Worm (Caenorhabditis elegans): ENCODE data around the gene dex-1.

Gene dex-1

ce11 chrIII:5568679-5569078, 42.8 kb downstream of the dex-1 start, which contains the start of gene nspb-12:
TSS of gene nspb-12 (minus strand) at chrIII:5568779.
- TF ChIP-seq B0019.2 (GFP tag; conservative IDR thresholded peaks at IDR 0.05): no peak
- TF ChIP-seq die-1 (tag; optimal IDR thresholded peaks at IDR 0.05): no peak
- no peak for TF ChIP-seq Y53F4B.3 (GFP tag; IDR thresholded peaks at IDR 0.05)
- TF ChIP-seq F22D6.2 (tag; optimal IDR thresholded peaks at IDR 0.05): no peak
- no peak for TF ChIP-seq ztf-3 (GFP tag; optimal IDR thresholded peaks at IDR 0.05)
- TF ChIP-seq bed-1 (GFP tag; IDR thresholded peaks at IDR 0.05): no peak
- TF ChIP-seq ceh-91 (GFP tag; IDR thresholded peaks at IDR 0.05): no peak
- no peak for TF ChIP-seq dpff-1 (tag; optimal IDR thresholded peaks at IDR 0.05)
- TF ChIP-seq T26A5.8 (tag; optimal IDR thresholded peaks at IDR 0.05): no peak
- TF ChIP-seq C17E4.6 (GFP tag; IDR thresholded peaks at IDR 0.05): no peak
- TF ChIP-seq madf-8 (GFP tag; conservative IDR thresholded peaks at IDR 0.05): no peak
- TF ChIP-seq pha-4 (tag; optimal IDR thresholded peaks at IDR 0.05): no peak
- no peak for TF ChIP-seq lsl-1 (GFP tag; optimal IDR thresholded peaks at IDR 0.05)
- TF ChIP-seq ceh-79 (tag; optimal IDR thresholded peaks at IDR 0.05): no peak

- no peak for TF ChIP-seq pha-4 (tag; optimal IDR thresholded peaks at IDR 0.05)
- TF ChIP-seq lsl-1 (GFP tag; optimal IDR thresholded peaks at IDR 0.05): no peak
- no peak for TF ChIP-seq F55B11.4 (tag; optimal IDR thresholded peaks at IDR 0.05; ENCODE audit: borderline replicate concordance, insufficient read depth)
- no peak for TF ChIP-seq aptf-2 (GFP tag; conservative IDR thresholded peaks at IDR 0.05)
Measured at ce11 chrIII:5570814-5571443, 45.0 kb downstream of the dex-1 start.

ce11 chrIII:5572806-5573205, 46.9 kb downstream of the dex-1 start:
- TF ChIP-seq ceh-40 (GFP tag; IDR thresholded peaks at IDR 0.05): no peak
- no peak for TF ChIP-seq B0019.2 (GFP tag; conservative IDR thresholded peaks at IDR 0.05)
- no peak for TF ChIP-seq lin-26 (GFP tag; IDR thresholded peaks at IDR 0.05)

- TF ChIP-seq madf-8 (GFP tag; conservative IDR thresholded peaks at IDR 0.05): no peak
- TF ChIP-seq C17E4.6 (GFP tag; IDR thresholded peaks at IDR 0.05): no peak
- TF ChIP-seq lir-1 (GFP tag; conservative IDR thresholded peaks at IDR 0.05): no peak
- TF ChIP-seq nfya-1 (tag; optimal IDR thresholded peaks at IDR 0.05; ENCODE audit: borderline replicate concordance, insufficient read depth): no peak
- TF ChIP-seq attf-5 (GFP tag; optimal IDR thresholded peaks at IDR 0.05): no peak
- TF ChIP-seq cebp-2 (GFP tag; IDR thresholded peaks at IDR 0.05): no peak
- no peak for TF ChIP-seq tbp1 (GFP tag; optimal IDR thresholded peaks at IDR 0.05)
- no peak for TF ChIP-seq madf-3 (GFP tag; IDR thresholded peaks at IDR 0.05)
- TF ChIP-seq nhr-120 (GFP tag; IDR thresholded peaks at IDR 0.05): no peak
- no peak for TF ChIP-seq ets-4 (GFP tag; optimal IDR thresholded peaks at IDR 0.05)
- no peak for TF ChIP-seq dpff-1 (tag; optimal IDR thresholded peaks at IDR 0.05)
- TF ChIP-seq repo-1 (tag; optimal IDR thresholded peaks at IDR 0.05): no peak
Measured at ce11 chrIII:5573694-5574093, 47.8 kb downstream of the dex-1 start, which contains the start of gene molo-1. TSS of gene molo-1 (plus strand) at chrIII:5573994.

ce11 chrIII:5581049-5581448, 55.1 kb downstream of the dex-1 start, which contains the start of gene F56D2.5:
TSS of gene F56D2.5 (minus strand) at chrIII:5581419.
- TF ChIP-seq chd-7 (tag; optimal IDR thresholded peaks at IDR 0.05) (no peak), cebp-1 (GFP tag; IDR thresholded peaks at IDR 0.05) (peak; percentile 93), cebp-1 (tag; optimal IDR thresholded peaks at IDR 0.05) (peak; percentile 97), B0261.1 (tag; optimal IDR thresholded peaks at IDR 0.05) (no peak)

Measured in whole organism, young adult.